Worm (Caenorhabditis elegans): ENCODE data around the gene srg-7.

srg-7 gene

ce11 chrIII:6303114-6303647 lies 35.2 kb upstream of the srg-7 start, which contains the start of gene F47D12.9:
Gene F47D12.9 (minus strand): TSS chrIII:6303380.
- TF ChIP-seq egl-13 (tag; optimal IDR thresholded peaks at IDR 0.05) (no peak), efl-3 (GFP tag; optimal IDR thresholded peaks at IDR 0.05) (no peak), nhr-77 (tag; optimal IDR thresholded peaks at IDR 0.05) (peak; percentile 65), grh-1 (GFP tag; IDR thresholded peaks at IDR 0.05) (peak; percentile 62), sptf-1 (tag; optimal IDR thresholded peaks at IDR 0.05) (no peak), mab-9 (GFP tag; IDR thresholded peaks at IDR 0.05) (no peak), nhr-11 (tag; optimal IDR thresholded peaks at IDR 0.05) (peak; percentile 51), egl-27 (tag; optimal IDR thresholded peaks at IDR 0.05) (peak in 1 of 2 experiments; percentile 43), lin-35 (GFP tag; optimal IDR thresholded peaks at IDR 0.05) (peak; percentile 78 to 84), mdl-1 (tag; optimal IDR thresholded peaks at IDR 0.05) (peak; percentile 23 to 82), fkh-8 (tag; optimal IDR thresholded peaks at IDR 0.05) (peak; percentile 82), efl-1 (optimal IDR thresholded peaks at IDR 0.05) (peak; percentile 80 to 84), efl-1 (GFP tag; optimal IDR thresholded peaks at IDR 0.05 in 1 of 2) (peak; percentile 73 to 97), nhr-20 (tag; optimal IDR thresholded peaks at IDR 0.05) (peak; percentile 88), mef-2 (tag; optimal IDR thresholded peaks at IDR 0.05) (peak; percentile 34), zag-1 (tag; optimal IDR thresholded peaks at IDR 0.05) (no peak), nhr-84 (tag; optimal IDR thresholded peaks at IDR 0.05) (no peak), xbp-1 (tag; optimal IDR thresholded peaks at IDR 0.05) (peak; percentile 74), sup-37 (GFP tag; optimal IDR thresholded peaks at IDR 0.05) (peak; percentile 15), C04F5.9 (tag; optimal IDR thresholded peaks at IDR 0.05) (no peak), nhr-28 (tag; optimal IDR thresholded peaks at IDR 0.05) (no peak), pqm-1 (tag; optimal IDR thresholded peaks at IDR 0.05) (no peak), C16A3.4 (tag; optimal IDR thresholded peaks at IDR 0.05) (peak; percentile 80), aha-1 (tag; optimal IDR thresholded peaks at IDR 0.05) (no peak), nhr-19 (GFP tag; conservative IDR thresholded peaks at IDR 0.05) (peak; percentile 76), nhr-85 (tag) (peak; percentile 92), zip-4 (GFP tag; optimal IDR thresholded peaks at IDR 0.05) (no peak), hlh-17 (GFP tag; optimal IDR thresholded peaks at IDR 0.05; ENCODE audit: borderline replicate concordance) (no peak), dsc-1 (tag; optimal IDR thresholded peaks at IDR 0.05) (no peak), pax-3 (tag; optimal IDR thresholded peaks at IDR 0.05) (peak; percentile 45), lsy-2 (tag; optimal IDR thresholded peaks at IDR 0.05) (peak; percentile 77 to 92), fos-1 (tag; optimal IDR thresholded peaks at IDR 0.05) (no peak), skn-1 (tag; optimal IDR thresholded peaks at IDR 0.05) (peak; percentile 70), hlh-4 (tag; optimal IDR thresholded peaks at IDR 0.05) (no peak), jun-1 (tag; optimal IDR thresholded peaks at IDR 0.05) (peak; percentile 63), rnt-1 (tag; optimal IDR thresholded peaks at IDR 0.05) (peak; percentile 81), snu-23 (GFP tag; optimal IDR thresholded peaks at IDR 0.05) (peak; percentile 94), ama-1 (optimal IDR thresholded peaks at IDR 0.05) (peak; percentile 61), unc-130 (tag; optimal IDR thresholded peaks at IDR 0.05) (peak; percentile 89), ceh-90 (tag; optimal IDR thresholded peaks at IDR 0.05) (no peak), lin-15B (tag; optimal IDR thresholded peaks at IDR 0.05) (peak; percentile 37), fkh-10 (GFP tag; optimal IDR thresholded peaks at IDR 0.05) (no peak), ets-5 (GFP tag; IDR thresholded peaks at IDR 0.05) (no peak), ces-1 (GFP tag; optimal IDR thresholded peaks at IDR 0.05) (no peak), sox-4 (tag; optimal IDR thresholded peaks at IDR 0.05) (no peak), alr-1 (tag; optimal IDR thresholded peaks at IDR 0.05; ENCODE audit: borderline replicate concordance) (no peak), nhr-76 (tag; optimal IDR thresholded peaks at IDR 0.05) (no peak), Y116A8C.19 (tag; optimal IDR thresholded peaks at IDR 0.05; ENCODE audit: borderline replicate concordance) (no peak), ceh-82 (tag; optimal IDR thresholded peaks at IDR 0.05) (peak; percentile 28 to 80 (median 45)), blmp-1 (tag; optimal IDR thresholded peaks at IDR 0.05) (peak; percentile 67), mep-1 (tag; optimal IDR thresholded peaks at IDR 0.05) (peak; percentile 91), unc-62 (GFP tag; optimal IDR thresholded peaks at IDR 0.05) (no peak), nhr-47 (tag; optimal IDR thresholded peaks at IDR 0.05) (peak; percentile 69), ceh-63 (GFP tag; optimal IDR thresholded peaks at IDR 0.05) (no peak)

Measured in whole organism, L1 larva.